Fruit fly (Drosophila melanogaster) whole organism, embryonic: ENCODE results near the gene CG44040.

Experiments
- Abd-B ChIP-seq: fragments of 200-800 bp; sonication (Bioruptor generic); optimal IDR thresholded peaks from 2 replicates; lab custom pipeline; 2018; ENCODE audit warnings: missing biosample characterization, mild to moderate bottlenecking, missing genetic modification characterization, moderate library complexity
- Ada2b ChIP-seq: fragments of 200-800 bp; sonication (Bioruptor generic); IDR thresholded peaks from 2 replicates; pipeline ENCODE4 v1.3.6; 2022; ENCODE audit warnings: missing biosample characterization, missing genetic modification characterization
- B-H2 ChIP-seq: fragments of 200-800 bp; sonication (Bioruptor generic); optimal IDR thresholded peaks from 2 replicates; lab custom pipeline; 2018; ENCODE audit warnings: missing biosample characterization, mild to moderate bottlenecking, missing genetic modification characterization
- Blimp-1 ChIP-seq: fragments of 200-800 bp; sonication (Bioruptor generic); optimal IDR thresholded peaks from 3 replicates; lab custom pipeline; 2018; ENCODE audit warnings: missing biosample characterization, missing genetic modification characterization, mild to moderate bottlenecking, moderate library complexity, missing genetic modification reagents
- CG11247 ChIP-seq: fragments of 200-800 bp; sonication (Bioruptor generic); IDR thresholded peaks from 2 replicates; pipeline ENCODE4 v1.3.6; 2022; ENCODE audit warnings: missing biosample characterization, missing genetic modification characterization
- CG12769 ChIP-seq: fragments of 200-800 bp; sonication (Bioruptor generic); optimal IDR thresholded peaks from 2 replicates; lab custom pipeline; 2019; ENCODE audit warnings: missing biosample characterization, mild to moderate bottlenecking, missing genetic modification characterization, moderate library complexity
- CG13296 ChIP-seq: fragments of 200-800 bp; sonication (Bioruptor generic); optimal IDR thresholded peaks from 3 replicates; lab custom pipeline; 2018; ENCODE audit warnings: missing biosample characterization, mild to moderate bottlenecking, missing genetic modification characterization
- CG1602 ChIP-seq: fragments of 200-800 bp; sonication (Bioruptor generic); optimal IDR thresholded peaks from 3 replicates; lab custom pipeline; 2016; ENCODE audit warnings: missing biosample characterization, missing genetic modification characterization
- CG18764 ChIP-seq: fragments of 200-800 bp; sonication (Bioruptor generic); optimal IDR thresholded peaks from 3 replicates; lab custom pipeline; 2016; ENCODE audit warnings: missing biosample characterization, missing genetic modification characterization
- CG2202 ChIP-seq: fragments of 200-800 bp; sonication (Bioruptor generic); optimal IDR thresholded peaks from 2 replicates; lab custom pipeline; 2018; ENCODE audit warnings: missing biosample characterization, mild to moderate bottlenecking, missing genetic modification characterization
- CG30403 ChIP-seq: fragments of 200-800 bp; sonication (Bioruptor generic); optimal IDR thresholded peaks from 3 replicates; lab custom pipeline; 2016; ENCODE audit warnings: missing biosample characterization, missing genetic modification characterization
- CG32767 ChIP-seq: fragments of 200-800 bp; sonication (Bioruptor generic); IDR thresholded peaks from 2 replicates; pipeline ENCODE4 v1.3.6; 2022; ENCODE audit warnings: missing biosample characterization, missing genetic modification characterization
- CG3838 ChIP-seq: fragments of 200-800 bp; sonication (Bioruptor generic); optimal IDR thresholded peaks from 3 replicates; lab custom pipeline; 2016; ENCODE audit warnings: missing biosample characterization, missing genetic modification characterization
- CG4360 ChIP-seq: fragments of 200-800 bp; sonication (Bioruptor generic); IDR thresholded peaks from 2 replicates; pipeline ENCODE4 v1.3.6; 2022; ENCODE audit warnings: missing biosample characterization, missing genetic modification characterization
- CG4617 ChIP-seq: fragments of 200-800 bp; sonication (Bioruptor generic); optimal IDR thresholded peaks from 3 replicates; lab custom pipeline; 2016; ENCODE audit warnings: missing biosample characterization, missing genetic modification characterization, borderline replicate concordance
- CG4707 ChIP-seq: fragments of 200-800 bp; sonication (Bioruptor generic); optimal IDR thresholded peaks from 2 replicates; lab custom pipeline; 2018; ENCODE audit warnings: missing biosample characterization, mild to moderate bottlenecking, missing genetic modification characterization, moderate library complexity
- CG6813 ChIP-seq: fragments of 200-800 bp; sonication (Bioruptor generic); optimal IDR thresholded peaks from 2 replicates; lab custom pipeline; 2017; ENCODE audit warnings: missing biosample characterization, missing genetic modification characterization, mild to moderate bottlenecking, moderate library complexity, missing genetic modification reagents
- CG7357 ChIP-seq: fragments of 200-800 bp; sonication (Bioruptor generic); IDR thresholded peaks from 3 replicates; pipeline ENCODE4 v1.3.6; 2022; ENCODE audit warnings: missing biosample characterization, missing genetic modification characterization
- CG8944 ChIP-seq: fragments of 200-800 bp; sonication (Bioruptor generic); optimal IDR thresholded peaks from 3 replicates; lab custom pipeline; 2016; ENCODE audit warnings: missing biosample characterization, missing genetic modification characterization
- CG9876 ChIP-seq: fragments of 200-800 bp; sonication (Bioruptor generic); optimal IDR thresholded peaks from 2 replicates; lab custom pipeline; 2016; ENCODE audit warnings: missing biosample characterization, missing genetic modification characterization
- D19B ChIP-seq: fragments of 200-800 bp; sonication (Bioruptor generic); optimal IDR thresholded peaks from 2 replicates; lab custom pipeline; 2017; ENCODE audit warnings: missing biosample characterization, mild to moderate bottlenecking, missing genetic modification characterization
- Gug ChIP-seq: fragments of 200-800 bp; sonication (Bioruptor generic); IDR thresholded peaks from 4 replicates; pipeline ENCODE4 v1.3.6; 2022; ENCODE audit warnings: missing biosample characterization, missing genetic modification characterization
- NFAT ChIP-seq: fragments of 200-800 bp; sonication (Bioruptor generic); IDR thresholded peaks from 2 replicates; pipeline ENCODE4 v1.3.6; 2022; ENCODE audit warnings: missing biosample characterization, missing genetic modification characterization
- NfI ChIP-seq: fragments of 200-800 bp; sonication (Bioruptor generic); optimal IDR thresholded peaks from 3 replicates; lab custom pipeline; 2018; ENCODE audit warnings: missing biosample characterization, mild to moderate bottlenecking, missing genetic modification characterization, moderate library complexity
- Rx ChIP-seq: fragments of 200-800 bp; sonication (Bioruptor generic); IDR thresholded peaks from 2 replicates; pipeline ENCODE4 v1.3.6; 2022; ENCODE audit warnings: missing biosample characterization, missing genetic modification characterization
- Sox100B ChIP-seq: fragments of 200-800 bp; sonication (Bioruptor generic); optimal IDR thresholded peaks from 3 replicates; lab custom pipeline; 2018; ENCODE audit warnings: missing biosample characterization, mild to moderate bottlenecking, missing genetic modification characterization
- al ChIP-seq: fragments of 200-800 bp; sonication (Bioruptor generic); IDR thresholded peaks from 2 replicates; pipeline ENCODE4 v1.3.6; 2022; ENCODE audit warnings: missing biosample characterization, missing genetic modification characterization
- chif ChIP-seq, 2 experiments: fragments of 200-800 bp; sonication (Bioruptor generic); optimal IDR thresholded peaks; 3 replicates each; lab custom pipeline; 2016; ENCODE audit warnings: missing biosample characterization in 2 of 2, missing genetic modification characterization in 2 of 2
- danr ChIP-seq: fragments of 200-800 bp; sonication (Bioruptor generic); IDR thresholded peaks from 2 replicates; pipeline ENCODE4 v1.3.6; 2022; ENCODE audit warnings: missing biosample characterization, missing genetic modification characterization
- dmrt11E ChIP-seq: fragments of 200-800 bp; sonication (Bioruptor generic); optimal IDR thresholded peaks from 3 replicates; lab custom pipeline; 2018; ENCODE audit warnings: missing biosample characterization, mild to moderate bottlenecking, missing genetic modification characterization, moderate library complexity
- ems ChIP-seq: fragments of 200-800 bp; sonication (Bioruptor generic); optimal IDR thresholded peaks from 3 replicates; lab custom pipeline; 2016; ENCODE audit warnings: missing biosample characterization, missing genetic modification characterization
- eve ChIP-seq, 2 experiments: fragments of >200 bp; optimal IDR thresholded peaks; 2 replicates each; lab custom pipeline; 2017; ENCODE audit warnings: missing biosample characterization in 2 of 2, missing genetic modification characterization in 2 of 2
- ftz-f1 ChIP-seq: fragments of 200-800 bp; sonication (Bioruptor generic); optimal IDR thresholded peaks from 2 replicates; lab custom pipeline; 2016; ENCODE audit warnings: missing biosample characterization, missing genetic modification characterization
- gem ChIP-seq: fragments of 200-800 bp; sonication (Bioruptor generic); optimal IDR thresholded peaks from 2 replicates; lab custom pipeline; 2019; ENCODE audit warnings: missing biosample characterization, mild to moderate bottlenecking, missing genetic modification characterization, moderate library complexity
- grau ChIP-seq: fragments of 200-800 bp; optimal IDR thresholded peaks from 3 replicates; lab custom pipeline; 2019; ENCODE audit warnings: missing biosample characterization, mild to moderate bottlenecking, missing genetic modification characterization, moderate library complexity
- gsb ChIP-seq: fragments of 200-800 bp; sonication (Bioruptor generic); IDR thresholded peaks from 2 replicates; pipeline ENCODE4 v1.3.6; 2022; ENCODE audit warnings: missing biosample characterization, missing genetic modification characterization
- mld ChIP-seq: fragments of 200-800 bp; sonication (Bioruptor generic); IDR thresholded peaks from 3 replicates; pipeline ENCODE4 v1.3.6; 2022; ENCODE audit warnings: missing biosample characterization, missing genetic modification characterization; ENCODE audit not compliant: partially characterized antibody
- nmo ChIP-seq: fragments of 200-800 bp; sonication (Bioruptor generic); optimal IDR thresholded peaks from 2 replicates; lab custom pipeline; 2018; ENCODE audit warnings: missing biosample characterization, mild to moderate bottlenecking, missing genetic modification characterization, moderate library complexity
- nom ChIP-seq: fragments of 200-800 bp; sonication (Bioruptor generic); optimal IDR thresholded peaks from 2 replicates; lab custom pipeline; 2017; ENCODE audit warnings: missing biosample characterization, missing genetic modification characterization, mild to moderate bottlenecking, moderate library complexity, missing genetic modification reagents
- otp ChIP-seq: fragments of 200-800 bp; sonication (Bioruptor generic); IDR thresholded peaks from 3 replicates; pipeline ENCODE4, ENCODE4 v1.3.6; 2022; ENCODE audit warnings: missing biosample characterization, missing genetic modification characterization
- phol ChIP-seq: fragments of 200-800 bp; sonication (Bioruptor generic); optimal IDR thresholded peaks from 3 replicates; lab custom pipeline; 2018; ENCODE audit warnings: missing biosample characterization, mild to moderate bottlenecking, missing genetic modification characterization, moderate library complexity
- psq ChIP-seq: fragments of 200-800 bp; sonication (Bioruptor generic); optimal IDR thresholded peaks from 2 replicates; lab custom pipeline; 2017; ENCODE audit warnings: missing biosample characterization, missing genetic modification characterization
- pzg ChIP-seq: fragments of 200-800 bp; sonication (Bioruptor generic); optimal IDR thresholded peaks from 3 replicates; lab custom pipeline; 2018; ENCODE audit warnings: missing biosample characterization, mild to moderate bottlenecking, missing genetic modification characterization, moderate library complexity
- ro ChIP-seq: fragments of 200-800 bp; sonication (Bioruptor generic); IDR thresholded peaks from 2 replicates; pipeline ENCODE4 v1.3.6; 2022; ENCODE audit warnings: missing biosample characterization, missing genetic modification characterization
- slp2 ChIP-seq: fragments of 200-800 bp; sonication (Bioruptor generic); optimal IDR thresholded peaks from 2 replicates; lab custom pipeline; 2016; ENCODE audit warnings: missing biosample characterization, missing genetic modification characterization
- stc ChIP-seq: fragments of 200-800 bp; sonication (Bioruptor generic); IDR thresholded peaks from 2 replicates; pipeline ENCODE4 v1.3.6; 2022; ENCODE audit warnings: missing biosample characterization, missing genetic modification characterization
- tap ChIP-seq: fragments of 200-800 bp; optimal IDR thresholded peaks from 3 replicates; lab custom pipeline; 2019; ENCODE audit warnings: missing biosample characterization, mild to moderate bottlenecking, missing genetic modification characterization, moderate library complexity
- tio ChIP-seq: fragments of 200-800 bp; sonication (Bioruptor generic); optimal IDR thresholded peaks from 2 replicates; lab custom pipeline; 2017; ENCODE audit warnings: missing biosample characterization, missing genetic modification characterization, inconsistent platforms
- ttk ChIP-seq: fragments of 200-800 bp; sonication (Bioruptor generic); IDR thresholded peaks from 2 replicates; pipeline ENCODE4 v2.1.2; 2022; ENCODE audit warnings: missing biosample characterization, missing genetic modification characterization
- unc-4 ChIP-seq: fragments of 200-800 bp; sonication (Bioruptor generic); IDR thresholded peaks from 2 replicates; pipeline ENCODE4 v1.3.6; 2022; ENCODE audit warnings: missing biosample characterization, missing genetic modification characterization; ENCODE audit not compliant: partially characterized antibody
- usp ChIP-seq: fragments of >200 bp; optimal IDR thresholded peaks from 2 replicates; lab custom pipeline; 2017; ENCODE audit warnings: missing biosample characterization, missing genetic modification characterization
- yki ChIP-seq: fragments of >200 bp; optimal IDR thresholded peaks from 3 replicates; lab custom pipeline; 2018

CG44040 gene

DNA sequence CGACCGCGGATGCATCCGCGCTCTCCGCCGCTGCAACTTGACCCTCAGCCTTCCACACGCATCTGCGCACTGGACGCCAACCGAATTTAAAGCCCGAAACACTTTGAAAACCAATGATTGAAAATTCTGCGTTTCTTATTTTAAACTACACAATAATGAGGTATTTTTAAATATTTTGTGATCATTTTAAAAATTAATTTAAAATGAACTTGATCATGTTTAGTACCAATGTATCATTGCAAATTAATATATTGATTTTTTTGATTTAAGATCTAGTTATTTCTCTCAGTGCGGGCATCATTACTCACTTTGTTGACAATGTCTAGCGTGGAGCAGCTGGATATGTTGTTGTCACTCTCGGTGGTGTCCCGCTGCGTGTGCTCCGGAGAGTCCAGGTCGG is 46.7 kb downstream of the CG44040 start (continued):
- TF ChIP-seq nom (GFP tag; lab: Kevin White, UChicago) (no peak), psq (GFP tag; lab: Kevin White, UChicago) (no peak), CG32767 (peak; percentile 9; the same call in 1 of the 2 replicates), Abd-B (GFP tag; lab: Kevin White, UChicago) (no peak), CG13296 (peak; percentile 20), otp (GFP tag; lab: Robert Waterston, UW) (no peak), CG11247 (no peak), phol (tag; lab: Kevin White, UChicago) (peak; percentile 32), grau (peak; percentile 51), Blimp-1 (no peak), gem (tag; lab: Kevin White, UChicago) (peak; percentile 82), CG18764 (GFP tag; lab: Kevin White, UChicago) (no peak), unc-4 (GFP tag; lab: Robert Waterston, UW) (no peak), CG1602 (GFP tag; lab: Kevin White, UChicago) (no peak), CG4707 (no peak), al (GFP tag; lab: Robert Waterston, UW) (peak; percentile 33; the same call in 1 of the 2 replicates), slp2 (GFP tag; lab: Kevin White, UChicago) (no peak), CG3838 (GFP tag; lab: Kevin White, UChicago) (no peak), Rx (no peak), ftz-f1 (GFP tag; lab: Kevin White, UChicago) (no peak), CG4617 (GFP tag; lab: Kevin White, UChicago) (no peak), NfI (no peak), ro (GFP tag; lab: Robert Waterston, UW) (no peak), yki (lab: Kevin White, UChicago) (no peak), CG8944 (GFP tag; lab: Kevin White, UChicago) (no peak), ttk (GFP tag; lab: Robert Waterston, UW) (peak; percentile 18; the same call in 1 of the 2 replicates), mld (no peak), Gug (no peak), B-H2 (no peak), ems (GFP tag; lab: Kevin White, UChicago) (peak; percentile 11), danr (no peak), CG4360 (GFP tag; lab: Robert Waterston, UW) (no peak), tio (GFP tag; lab: Kevin White, UChicago) (no peak), nmo (GFP tag; lab: Kevin White, UChicago) (peak; percentile 31), tap (no peak), CG9876 (GFP tag; lab: Kevin White, UChicago) (no peak), chif (GFP tag; optimal IDR thresholded peaks at IDR 0.05; lab: Kevin White, UChicago) (no peak), CG2202 (tag; lab: Kevin White, UChicago) (no peak), NFAT (GFP tag; lab: Robert Waterston, UW) (no peak), CG30403 (GFP tag; lab: Kevin White, UChicago) (peak; percentile 63), dmrt11E (tag; lab: Kevin White, UChicago) (peak; percentile 15), stc (GFP tag; lab: Robert Waterston, UW) (0 out of 2 replicates have a peak, but pooled peaks have one; percentile 27), eve (GFP tag; optimal IDR thresholded peaks at IDR 0.05; lab: Kevin White, UChicago) (no peak), D19B (no peak), pzg (GFP tag; lab: Kevin White, UChicago) (no peak), usp (GFP tag; lab: Kevin White, UChicago) (no peak), CG6813 (GFP tag; lab: Kevin White, UChicago) (no peak), gsb (GFP tag; lab: Robert Waterston, UW) (no peak), CG7357 (GFP tag; lab: Robert Waterston, UW) (no peak), Ada2b (GFP tag; lab: Robert Waterston, UW) (peak; percentile 20; the same call in 1 of the 2 replicates), CG12769 (tag; lab: Kevin White, UChicago) (no peak), Sox100B (GFP tag; lab: Kevin White, UChicago) (no peak)
